Fruit fly (Drosophila melanogaster): ENCODE data around the gene Gdap1.

Gene Gdap1

dm6 chr3L:5188402-5188801 lies 46.6 kb downstream of the Gdap1 start (continued):
- peak; percentile 14 for TF ChIP-seq CG10979 (tag; optimal IDR thresholded peaks at IDR 0.05)
- no peak for TF ChIP-seq schlank (tag; optimal IDR thresholded peaks at IDR 0.05)
- TF ChIP-seq pb (GFP tag; optimal IDR thresholded peaks at IDR 0.05), result no peak
- TF ChIP-seq prd (optimal IDR thresholded peaks at IDR 0.05), result no peak
- TF ChIP-seq prd (GFP tag; IDR thresholded peaks at IDR 0.05), result peak; percentile 21; the same call in 1 of the 3 replicates
- TF ChIP-seq HLH54F (GFP tag; optimal IDR thresholded peaks at IDR 0.05), result peak; percentile 7
- TF ChIP-seq jumu (GFP tag; optimal IDR thresholded peaks at IDR 0.05), result no peak
- TF ChIP-seq dmrt99B (tag; optimal IDR thresholded peaks at IDR 0.05), result peak; percentile 18
- TF ChIP-seq CG11085 (GFP tag; IDR thresholded peaks at IDR 0.05), result no peak
- peak; percentile 26 for TF ChIP-seq nmo (GFP tag; optimal IDR thresholded peaks at IDR 0.05)
- no peak for TF ChIP-seq fru (optimal IDR thresholded peaks at IDR 0.05)
- TF ChIP-seq Sry-δ (GFP tag; optimal IDR thresholded peaks at IDR 0.05), result no peak
- TF ChIP-seq trem (tag; optimal IDR thresholded peaks at IDR 0.05), result no peak
- TF ChIP-seq tio (GFP tag; optimal IDR thresholded peaks at IDR 0.05), result peak; percentile 43
- no peak for TF ChIP-seq ase (GFP tag; IDR thresholded peaks at IDR 0.05)
- TF ChIP-seq gro (GFP tag; optimal IDR thresholded peaks at IDR 0.05), result no peak
- TF ChIP-seq lola (GFP tag; optimal IDR thresholded peaks at IDR 0.05), result peak in 1 of 3 experiments; percentile 27
- TF ChIP-seq Mad (GFP tag; optimal IDR thresholded peaks at IDR 0.05), result no peak
- peak; percentile 15 for TF ChIP-seq PHDP (tag; optimal IDR thresholded peaks at IDR 0.05)
- TF ChIP-seq Drgx (GFP tag; IDR thresholded peaks at IDR 0.05), result 0 out of 2 replicates have a peak, but pooled peaks have one; percentile 9
- no peak for TF ChIP-seq Gug (GFP tag; IDR thresholded peaks at IDR 0.05)
- 0 out of 2 replicates have a peak, but pooled peaks have one; percentile 27 for TF ChIP-seq seq (GFP tag; IDR thresholded peaks at IDR 0.05)
- TF ChIP-seq gem (tag; optimal IDR thresholded peaks at IDR 0.05), result peak; percentile 41
- TF ChIP-seq CG10959 (GFP tag; IDR thresholded peaks at IDR 0.05), result no peak
- TF ChIP-seq ssp (GFP tag; IDR thresholded peaks at IDR 0.05), result no peak
- no peak for TF ChIP-seq yki (optimal IDR thresholded peaks at IDR 0.05)
- no peak for TF ChIP-seq CG11093 (GFP tag; IDR thresholded peaks at IDR 0.05)
- no peak for TF ChIP-seq CG2889 (GFP tag; IDR thresholded peaks at IDR 0.05)
- no peak for TF ChIP-seq Dref (GFP tag; IDR thresholded peaks at IDR 0.05)
- peak; percentile 58; the same call in 1 of the 2 replicates for TF ChIP-seq slbo (GFP tag; IDR thresholded peaks at IDR 0.05)
- TF ChIP-seq Ets97D (GFP tag; optimal IDR thresholded peaks at IDR 0.05), result no peak
- TF ChIP-seq Sox100B (GFP tag; optimal IDR thresholded peaks at IDR 0.05), result peak; percentile 16
- TF ChIP-seq CG10321 (GFP tag; IDR thresholded peaks at IDR 0.05), result no peak
- TF ChIP-seq twi (tag; optimal IDR thresholded peaks at IDR 0.05), result peak; percentile 34
- peak; percentile 31 for TF ChIP-seq unpg (GFP tag; optimal IDR thresholded peaks at IDR 0.05)
- TF ChIP-seq CG2120 (GFP tag; optimal IDR thresholded peaks at IDR 0.05), result peak; percentile 49
- no peak for TF ChIP-seq Hsf (GFP tag; optimal IDR thresholded peaks at IDR 0.05)
- TF ChIP-seq amos (GFP tag; IDR thresholded peaks at IDR 0.05; ENCODE audit: partially characterized antibody), result no peak
- peak; percentile 0 for TF ChIP-seq CG9437 (GFP tag; optimal IDR thresholded peaks at IDR 0.05)
- TF ChIP-seq Oli (tag; optimal IDR thresholded peaks at IDR 0.05), result peak; percentile 57
- no peak for TF ChIP-seq CG17328 (GFP tag; IDR thresholded peaks at IDR 0.05)
- no peak for TF ChIP-seq psq (GFP tag; optimal IDR thresholded peaks at IDR 0.05)
- TF ChIP-seq dpn (GFP tag; optimal IDR thresholded peaks at IDR 0.05), result peak in 1 of 2 experiments; percentile 14
- peak; percentile 36 for TF ChIP-seq CG12769 (tag; optimal IDR thresholded peaks at IDR 0.05)
- peak; percentile 20 for TF ChIP-seq CG8924 (tag; optimal IDR thresholded peaks at IDR 0.05)
- TF ChIP-seq dati (GFP tag; IDR thresholded peaks at IDR 0.05), result no peak
- no peak for TF ChIP-seq CG2129 (GFP tag; IDR thresholded peaks at IDR 0.05; ENCODE audit: partially characterized antibody)
- TF ChIP-seq al (GFP tag; IDR thresholded peaks at IDR 0.05), result no peak
- peak; percentile 9 for TF ChIP-seq CG10209 (GFP tag; optimal IDR thresholded peaks at IDR 0.05)
- peak; percentile 10 for TF ChIP-seq CG30403 (GFP tag; optimal IDR thresholded peaks at IDR 0.05)
- TF ChIP-seq Ets65A (GFP tag), result peak; percentile 89
- TF ChIP-seq eve (GFP tag; optimal IDR thresholded peaks at IDR 0.05), result peak in 1 of 2 experiments; percentile 5
- TF ChIP-seq CG7839 (tag; optimal IDR thresholded peaks at IDR 0.05), result peak; percentile 43

Data from whole organism, embryonic.